Fruit fly (Drosophila melanogaster) whole organism: ENCODE data around the gene cpo.

Experiments used
- CG8478 ChIP-seq: fragments of >200 bp; optimal IDR thresholded peaks from 2 replicates; lab custom pipeline; 2018; ENCODE audit warnings: inconsistent platforms
- Dll ChIP-seq: fragments of >200 bp; optimal IDR thresholded peaks from 2 replicates; lab custom pipeline; 2017
- EcR ChIP-seq, 2 experiments: fragments of >200 bp; optimal IDR thresholded peaks; 2 replicates each; lab custom pipeline; 2017; ENCODE audit warnings: missing biosample characterization in 2 of 2, missing genetic modification characterization in 2 of 2, missing genetic modification reagents in 2 of 2
- pan ChIP-seq: fragments of >200 bp; optimal IDR thresholded peaks from 2 replicates; lab custom pipeline; 2017
- psq ChIP-seq: fragments of >200 bp; optimal IDR thresholded peaks from 2 replicates; lab custom pipeline; 2017

- no peak for TF ChIP-seq pan (lab: Kevin White, UChicago)
- no peak for TF ChIP-seq CG8478 (lab: Kevin White, UChicago)
- no peak for TF ChIP-seq EcR (GFP tag; optimal IDR thresholded peaks at IDR 0.05; lab: Kevin White, UChicago)
- no peak for TF ChIP-seq Dll
- TF ChIP-seq psq (lab: Kevin White, UChicago), result no peak
Measured at dm6 chr3R:18015705-18016397, 96.2 kb downstream of the cpo start.
